Fruit fly (Drosophila melanogaster) Kc167 (cell line): Measurements from ENCODE around the gene Trxr1.

Experiments used
- Sin3A ChIP-seq: fragments of >200 bp; optimal IDR thresholded peaks from 2 replicates; lab custom pipeline; 2018; ENCODE audit warnings: missing external identifiers
- insv ChIP-seq: fragments of >200 bp; optimal IDR thresholded peaks from 3 replicates; lab custom pipeline; 2018; ENCODE audit warnings: missing external identifiers
- psq ChIP-seq: fragments of >200 bp; optimal IDR thresholded peaks from 2 replicates; lab custom pipeline; 2017; ENCODE audit warnings: missing external identifiers

DNA sequence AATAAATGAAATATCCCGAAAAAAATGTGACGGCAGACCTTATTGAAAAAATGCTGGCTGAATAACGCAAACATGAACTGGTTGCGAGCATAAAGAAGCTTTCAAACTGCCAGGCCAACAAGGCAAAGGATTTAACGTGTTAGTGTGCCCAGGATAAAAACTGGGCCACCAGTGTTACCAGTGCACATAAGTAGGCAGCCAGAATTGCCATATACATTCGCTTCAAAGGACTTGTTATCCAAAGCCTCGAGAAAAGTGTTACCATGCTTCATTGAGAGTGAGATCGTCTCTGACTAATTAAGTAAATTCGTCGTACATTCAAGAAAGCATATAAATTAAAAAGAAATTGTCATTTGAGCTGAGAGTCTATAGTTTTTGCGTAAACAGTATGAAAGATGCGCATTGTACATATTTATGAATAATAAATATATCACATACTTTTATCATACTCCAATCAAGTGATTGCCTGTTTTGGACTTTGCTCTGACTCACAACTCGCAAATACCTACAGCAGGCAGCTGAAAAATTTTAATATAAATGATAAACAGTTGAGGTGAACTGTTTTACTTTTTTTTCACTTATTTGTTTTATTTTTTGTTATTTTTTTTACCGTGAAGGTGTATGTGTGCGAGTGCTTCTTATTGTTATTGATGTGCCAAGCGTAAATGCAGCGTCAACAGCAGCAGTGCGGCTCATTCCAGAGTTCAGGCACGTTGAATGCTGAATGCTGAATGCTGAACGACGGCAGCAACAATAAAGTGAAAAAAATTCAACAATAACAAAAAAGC lies 10.9 kb upstream of the Trxr1 start:
- TF ChIP-seq insv (lab: Kevin White, UChicago) (no peak), psq (lab: Kevin White, UChicago) (no peak), Sin3A (no peak)
